Worm (Caenorhabditis elegans): Measurements from ENCODE around the gene fbxa-148.

DNA sequence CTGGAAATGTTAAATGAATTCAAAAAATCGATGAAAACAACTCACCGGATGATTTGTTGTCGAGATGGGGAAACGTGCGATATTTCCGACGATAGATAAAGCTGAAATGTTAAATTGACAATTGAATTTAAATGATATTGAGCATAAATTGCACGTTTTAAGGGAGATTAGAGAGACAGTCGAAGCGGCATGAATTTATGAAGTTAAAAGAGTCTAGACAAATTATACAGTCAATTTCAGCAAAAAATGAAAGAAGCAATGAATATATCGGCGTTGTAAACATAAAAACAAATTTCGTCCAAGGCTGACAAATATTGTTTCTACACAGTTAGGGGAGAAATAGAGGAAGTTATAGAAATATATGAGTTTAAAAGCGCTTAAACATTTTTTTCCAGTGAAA is 11.5 kb upstream of the fbxa-148 start, which contains the start of gene Y102A5C.36:
- TF ChIP-seq ama-1 (optimal IDR thresholded peaks at IDR 0.05) (no peak), skn-1 (tag; optimal IDR thresholded peaks at IDR 0.05) (no peak), unc-39 (tag; optimal IDR thresholded peaks at IDR 0.05) (no peak), pha-4 (tag; optimal IDR thresholded peaks at IDR 0.05) (no peak)

Measured in whole organism, L3 larva.